Fruit fly (Drosophila melanogaster) whole organism, embryonic: ENCODE measurements around the gene Grasp65.
A peak's percentile ranks its signal among the peaks of the same experiment; 100 is the strongest.

Source experiments
- C15 ChIP-seq: fragments of 200-800 bp; sonication (Bioruptor generic); IDR thresholded peaks from 3 replicates; pipeline ENCODE4 v1.3.6; 2022; ENCODE audit warnings: missing biosample characterization, missing genetic modification characterization
- CG1024 ChIP-seq: fragments of 200-800 bp; sonication (Bioruptor generic); IDR thresholded peaks from 2 replicates; pipeline ENCODE4 v1.3.6; 2022; ENCODE audit warnings: missing biosample characterization, missing genetic modification characterization
- CG10979 ChIP-seq: fragments of 200-800 bp; sonication (Bioruptor generic); optimal IDR thresholded peaks from 2 replicates; lab custom pipeline; 2018; ENCODE audit warnings: missing biosample characterization, mild to moderate bottlenecking, missing genetic modification characterization, moderate library complexity
- CG11695 ChIP-seq: fragments of 200-800 bp; sonication (Bioruptor generic); IDR thresholded peaks from 3 replicates; pipeline ENCODE4 v1.3.6; 2022; ENCODE audit warnings: missing biosample characterization, missing genetic modification characterization
- CG15269 ChIP-seq: fragments of 200-800 bp; sonication (Bioruptor generic); optimal IDR thresholded peaks from 2 replicates; lab custom pipeline; 2018; ENCODE audit warnings: missing biosample characterization, mild to moderate bottlenecking, missing genetic modification characterization, moderate library complexity
- CG1602 ChIP-seq: fragments of 200-800 bp; sonication (Bioruptor generic); optimal IDR thresholded peaks from 3 replicates; lab custom pipeline; 2016; ENCODE audit warnings: missing biosample characterization, missing genetic modification characterization
- CG1603 ChIP-seq: fragments of 200-800 bp; sonication (Bioruptor generic); optimal IDR thresholded peaks from 2 replicates; lab custom pipeline; 2019; ENCODE audit warnings: missing biosample characterization, mild to moderate bottlenecking, missing genetic modification characterization, moderate library complexity
- CG17912 ChIP-seq: fragments of 200-800 bp; sonication (Bioruptor generic); optimal IDR thresholded peaks from 2 replicates; lab custom pipeline; 2018; ENCODE audit warnings: missing biosample characterization, mild to moderate bottlenecking, missing genetic modification characterization
- CG2678 ChIP-seq: fragments of 200-800 bp; sonication (Bioruptor generic); optimal IDR thresholded peaks from 3 replicates; lab custom pipeline; 2019; ENCODE audit warnings: missing biosample characterization, mild to moderate bottlenecking, missing genetic modification characterization, moderate library complexity
- CG2889 ChIP-seq: fragments of 200-800 bp; sonication (Bioruptor generic); IDR thresholded peaks from 3 replicates; pipeline ENCODE4 v1.3.6; 2022; ENCODE audit warnings: missing biosample characterization, missing genetic modification characterization
- CG3407 ChIP-seq: fragments of 200-800 bp; sonication (Bioruptor generic); optimal IDR thresholded peaks from 2 replicates; lab custom pipeline; 2018; ENCODE audit warnings: missing biosample characterization, mild to moderate bottlenecking, missing genetic modification characterization
- CG3726 ChIP-seq: fragments of 200-800 bp; sonication (Bioruptor generic); IDR thresholded peaks from 3 replicates; pipeline ENCODE4, ENCODE4 v1.3.6; 2022; ENCODE audit warnings: missing biosample characterization, missing genetic modification characterization
- CG4360 ChIP-seq: fragments of 200-800 bp; sonication (Bioruptor generic); IDR thresholded peaks from 2 replicates; pipeline ENCODE4 v1.3.6; 2022; ENCODE audit warnings: missing biosample characterization, missing genetic modification characterization
- CG4424 ChIP-seq: fragments of 200-800 bp; sonication (Bioruptor generic); optimal IDR thresholded peaks from 3 replicates; lab custom pipeline; 2016; ENCODE audit warnings: missing biosample characterization, missing genetic modification characterization
- CG5180 ChIP-seq: fragments of 200-800 bp; sonication (Bioruptor generic); optimal IDR thresholded peaks from 3 replicates; lab custom pipeline; 2017; ENCODE audit warnings: missing biosample characterization, missing genetic modification characterization, mild to moderate bottlenecking, moderate library complexity, missing genetic modification reagents
- CG5953 ChIP-seq: fragments of 200-800 bp; sonication (Bioruptor generic); IDR thresholded peaks from 2 replicates; pipeline ENCODE4 v1.3.6; 2022; ENCODE audit warnings: missing biosample characterization, missing genetic modification characterization
- CG6791 ChIP-seq: fragments of 200-800 bp; sonication (Bioruptor generic); IDR thresholded peaks from 3 replicates; pipeline ENCODE4 v1.3.6; 2022; ENCODE audit warnings: missing biosample characterization, missing genetic modification characterization; ENCODE audit not compliant: partially characterized antibody
- CG7271 ChIP-seq: fragments of 200-800 bp; sonication (Bioruptor generic); optimal IDR thresholded peaks from 2 replicates; lab custom pipeline; 2018; ENCODE audit warnings: missing biosample characterization, mild to moderate bottlenecking, missing genetic modification characterization, moderate library complexity
- CG7357 ChIP-seq: fragments of 200-800 bp; sonication (Bioruptor generic); IDR thresholded peaks from 3 replicates; pipeline ENCODE4 v1.3.6; 2022; ENCODE audit warnings: missing biosample characterization, missing genetic modification characterization
- CG7372 ChIP-seq: fragments of 200-800 bp; sonication (Bioruptor generic); IDR thresholded peaks from 2 replicates; pipeline ENCODE4 v1.3.6; 2022; ENCODE audit warnings: missing biosample characterization, missing genetic modification characterization
- CG7839 ChIP-seq: fragments of 200-800 bp; sonication (Bioruptor generic); optimal IDR thresholded peaks from 3 replicates; lab custom pipeline; 2018; ENCODE audit warnings: missing biosample characterization, mild to moderate bottlenecking, missing genetic modification characterization, moderate library complexity
- CG8924 ChIP-seq: fragments of 200-800 bp; optimal IDR thresholded peaks from 3 replicates; lab custom pipeline; 2019; ENCODE audit warnings: missing biosample characterization, mild to moderate bottlenecking, missing genetic modification characterization, moderate library complexity
- CG9215 ChIP-seq: fragments of 200-800 bp; sonication (Bioruptor generic); IDR thresholded peaks from 2 replicates; pipeline ENCODE4 v1.3.6; 2022; ENCODE audit warnings: missing biosample characterization, missing genetic modification characterization
- CG9932 ChIP-seq: fragments of 200-800 bp; sonication (Bioruptor generic); IDR thresholded peaks from 2 replicates; pipeline ENCODE4 v1.3.6; 2022; ENCODE audit warnings: missing biosample characterization, missing genetic modification characterization
- Chrac-16 ChIP-seq: fragments of 200-800 bp; sonication (Bioruptor generic); optimal IDR thresholded peaks from 3 replicates; lab custom pipeline; 2016; ENCODE audit warnings: missing biosample characterization, missing genetic modification characterization
- CkIIα-i1 ChIP-seq: fragments of 200-800 bp; sonication (Bioruptor generic); IDR thresholded peaks from 2 replicates; pipeline ENCODE4 v1.3.6; 2022; ENCODE audit warnings: missing biosample characterization, missing genetic modification characterization
- HLH3B ChIP-seq: fragments of 200-800 bp; sonication (Bioruptor generic); IDR thresholded peaks from 2 replicates; pipeline ENCODE4 v1.3.6; 2022; ENCODE audit warnings: missing biosample characterization, missing genetic modification characterization
- HLH54F ChIP-seq: fragments of 200-800 bp; sonication (Bioruptor generic); optimal IDR thresholded peaks from 3 replicates; lab custom pipeline; 2016; ENCODE audit warnings: missing biosample characterization, missing genetic modification characterization
- Meics ChIP-seq: fragments of 200-800 bp; sonication (Bioruptor generic); optimal IDR thresholded peaks from 2 replicates; lab custom pipeline; 2017; ENCODE audit warnings: missing biosample characterization, mild to moderate bottlenecking, missing genetic modification characterization
- Mrtf ChIP-seq: fragments of 200-800 bp; sonication (Bioruptor generic); IDR thresholded peaks from 3 replicates; pipeline ENCODE4 v1.3.6; 2022; ENCODE audit warnings: missing biosample characterization, missing genetic modification characterization
- Myb ChIP-seq: fragments of 200-800 bp; sonication (Bioruptor generic); optimal IDR thresholded peaks from 2 replicates; lab custom pipeline; 2016; ENCODE audit warnings: missing biosample characterization, missing genetic modification characterization
- Nf-YC ChIP-seq: fragments of 200-800 bp; optimal IDR thresholded peaks from 3 replicates; lab custom pipeline; 2019; ENCODE audit warnings: missing biosample characterization, mild to moderate bottlenecking, missing genetic modification characterization, moderate library complexity
- Trl ChIP-seq, 3 experiments: fragments of >200 bp in 2 of 3; fragments of 200-800 bp in 1 of 3; sonication (Bioruptor generic) in 1 of 3; optimal IDR thresholded peaks; 2 replicates in 1 of 3; 3 replicates in 2 of 3; lab custom pipeline; 2016 to 2017; ENCODE audit warnings: missing biosample characterization in 1 of 3, missing genetic modification characterization in 1 of 3
- bcd ChIP-seq: fragments of 200-800 bp; sonication (Bioruptor generic); optimal IDR thresholded peaks from 2 replicates; lab custom pipeline; 2017; ENCODE audit warnings: missing biosample characterization, mild to moderate bottlenecking, missing genetic modification characterization
- corto ChIP-seq: fragments of 200-800 bp; sonication (Bioruptor generic); optimal IDR thresholded peaks from 2 replicates; lab custom pipeline; 2016; ENCODE audit warnings: missing biosample characterization, mild to moderate bottlenecking, missing genetic modification characterization, moderate library complexity
- crc ChIP-seq: fragments of 200-800 bp; sonication (Bioruptor generic); optimal IDR thresholded peaks from 2 replicates; lab custom pipeline; 2016; ENCODE audit warnings: missing biosample characterization, missing genetic modification characterization
- dm ChIP-seq: fragments of 200-800 bp; sonication (Bioruptor generic); optimal IDR thresholded peaks from 3 replicates; lab custom pipeline; 2016; ENCODE audit warnings: missing biosample characterization, missing genetic modification characterization
- en ChIP-seq: fragments of 200-800 bp; sonication (Bioruptor generic); optimal IDR thresholded peaks from 2 replicates; lab custom pipeline; 2016; ENCODE audit warnings: missing biosample characterization, missing genetic modification characterization
- fd3F ChIP-seq: fragments of 200-800 bp; sonication (Bioruptor generic); optimal IDR thresholded peaks from 2 replicates; lab custom pipeline; 2018; ENCODE audit warnings: missing biosample characterization, mild to moderate bottlenecking, missing genetic modification characterization, moderate library complexity
- gcm2 ChIP-seq: fragments of 200-800 bp; sonication (Bioruptor generic); optimal IDR thresholded peaks from 2 replicates; lab custom pipeline; 2016; ENCODE audit warnings: missing biosample characterization, missing genetic modification characterization
- nerfin-1 ChIP-seq: fragments of 200-800 bp; sonication (Bioruptor generic); optimal IDR thresholded peaks from 3 replicates; lab custom pipeline; 2019; ENCODE audit warnings: missing biosample characterization, mild to moderate bottlenecking, missing genetic modification characterization, moderate library complexity
- pita ChIP-seq: fragments of 200-800 bp; sonication (Bioruptor generic); optimal IDR thresholded peaks from 2 replicates; lab custom pipeline; 2017; ENCODE audit warnings: missing biosample characterization, mild to moderate bottlenecking, missing genetic modification characterization
- ro ChIP-seq: fragments of 200-800 bp; sonication (Bioruptor generic); IDR thresholded peaks from 2 replicates; pipeline ENCODE4 v1.3.6; 2022; ENCODE audit warnings: missing biosample characterization, missing genetic modification characterization
- shn ChIP-seq: fragments of 200-800 bp; sonication (Bioruptor generic); optimal IDR thresholded peaks from 3 replicates; lab custom pipeline; 2016; ENCODE audit warnings: missing biosample characterization, missing genetic modification characterization
- slbo ChIP-seq: fragments of 200-800 bp; sonication (Bioruptor generic); IDR thresholded peaks from 2 replicates; pipeline ENCODE4 v1.3.6; 2022; ENCODE audit warnings: missing biosample characterization, missing genetic modification characterization
- sna ChIP-seq: fragments of 200-800 bp; sonication (Bioruptor generic); IDR thresholded peaks from 2 replicates; pipeline ENCODE4 v1.3.6; 2022; ENCODE audit warnings: missing biosample characterization, missing genetic modification characterization; ENCODE audit not compliant: partially characterized antibody
- sqz ChIP-seq: fragments of 200-800 bp; sonication (Bioruptor generic); optimal IDR thresholded peaks from 3 replicates; lab custom pipeline; 2018; ENCODE audit warnings: missing biosample characterization, mild to moderate bottlenecking, missing genetic modification characterization
- sug ChIP-seq: fragments of 200-800 bp; optimal IDR thresholded peaks from 2 replicates; lab custom pipeline; 2019; ENCODE audit warnings: missing biosample characterization, mild to moderate bottlenecking, missing genetic modification characterization, moderate library complexity
- tap ChIP-seq: fragments of 200-800 bp; optimal IDR thresholded peaks from 3 replicates; lab custom pipeline; 2019; ENCODE audit warnings: missing biosample characterization, mild to moderate bottlenecking, missing genetic modification characterization, moderate library complexity
- tna ChIP-seq: fragments of 200-800 bp; sonication (Bioruptor generic); IDR thresholded peaks from 2 replicates; pipeline ENCODE4 v1.3.6; 2022; ENCODE audit warnings: missing biosample characterization, missing genetic modification characterization; ENCODE audit not compliant: partially characterized antibody

Grasp65 gene

dm6 chr3L:19896892-19897684, 27.7 kb upstream of the Grasp65 start (continued):
- TF ChIP-seq CG6791 (GFP tag; lab: Robert Waterston, UW): peak; percentile 56; the same call in 1 of the 3 replicates
- no peak for TF ChIP-seq CG5953
- peak; percentile 11 for TF ChIP-seq Nf-YC (tag; lab: Kevin White, UChicago)
- TF ChIP-seq CG9932 (GFP tag; lab: Robert Waterston, UW): peak; percentile 35
- TF ChIP-seq fd3F (GFP tag; lab: Kevin White, UChicago): no peak
- no peak for TF ChIP-seq C15 (GFP tag; lab: Robert Waterston, UW)
- peak; percentile 21 for TF ChIP-seq CG5180 (GFP tag; lab: Kevin White, UChicago)
- no peak for TF ChIP-seq sqz (GFP tag; lab: Kevin White, UChicago)
- TF ChIP-seq gcm2 (GFP tag; lab: Kevin White, UChicago): no peak
- no peak for TF ChIP-seq CG1024 (GFP tag; lab: Robert Waterston, UW)
- no peak for TF ChIP-seq pita (GFP tag; lab: Kevin White, UChicago)
- peak; percentile 3 for TF ChIP-seq HLH54F (GFP tag; lab: Kevin White, UChicago)
- TF ChIP-seq nerfin-1 (tag; lab: Kevin White, UChicago): no peak
- TF ChIP-seq bcd (GFP tag; lab: Kevin White, UChicago): no peak
- no peak for TF ChIP-seq CG1603
- no peak for TF ChIP-seq CG17912 (GFP tag; lab: Kevin White, UChicago)
- no peak for TF ChIP-seq CG10979 (tag; lab: Kevin White, UChicago)
- peak; percentile 33; the same call in 1 of the 3 replicates for TF ChIP-seq CG11695 (GFP tag; lab: Robert Waterston, UW)
- TF ChIP-seq tap (tag; lab: Kevin White, UChicago): no peak
- TF ChIP-seq dm (GFP tag; lab: Kevin White, UChicago): no peak
- TF ChIP-seq CG7839 (tag; lab: Kevin White, UChicago): no peak
- TF ChIP-seq tna (GFP tag; lab: Robert Waterston, UW): no peak
- TF ChIP-seq Chrac-16 (GFP tag; lab: Kevin White, UChicago): no peak
- TF ChIP-seq CG7372 (GFP tag; lab: Robert Waterston, UW): no peak
- TF ChIP-seq Mrtf (GFP tag; lab: Robert Waterston, UW): no peak
- TF ChIP-seq slbo (GFP tag; lab: Robert Waterston, UW): no peak
- no peak for TF ChIP-seq CG9215
- TF ChIP-seq corto: no peak
- no peak for TF ChIP-seq CG2889 (GFP tag; lab: Robert Waterston, UW)
- no peak for TF ChIP-seq CG8924 (tag; lab: Kevin White, UChicago)
- TF ChIP-seq sug (tag; lab: Kevin White, UChicago): peak; percentile 37
- no peak for TF ChIP-seq CG15269
- no peak for TF ChIP-seq ro (GFP tag; lab: Robert Waterston, UW)
- TF ChIP-seq Meics: peak; percentile 5
- TF ChIP-seq CG2678 (tag; lab: Kevin White, UChicago): no peak
- TF ChIP-seq CG3726 (GFP tag; lab: Robert Waterston, UW): no peak
- peak; percentile 95 for TF ChIP-seq CG4360
- no peak for TF ChIP-seq en
- peak; percentile 27 for TF ChIP-seq CG4424 (GFP tag; lab: Kevin White, UChicago)
- TF ChIP-seq Myb (GFP tag; lab: Kevin White, UChicago): peak; percentile 57
- peak; percentile 41 for TF ChIP-seq shn (GFP tag; lab: Kevin White, UChicago)
- TF ChIP-seq CG1602 (GFP tag; lab: Kevin White, UChicago): no peak
- no peak for TF ChIP-seq HLH3B (GFP tag; lab: Robert Waterston, UW)
- no peak for TF ChIP-seq CG7357
- TF ChIP-seq sna: no peak
- peak; percentile 95 to 96 for TF ChIP-seq Trl (optimal IDR thresholded peaks at IDR 0.05; lab: Kevin White, UChicago)
- peak; percentile 58 for TF ChIP-seq Trl (GFP tag; optimal IDR thresholded peaks at IDR 0.05; lab: Kevin White, UChicago)
- TF ChIP-seq CG7271 (tag; lab: Kevin White, UChicago): no peak
- TF ChIP-seq CkIIα-i1 (GFP tag; lab: Robert Waterston, UW): no peak
- TF ChIP-seq crc (GFP tag; lab: Kevin White, UChicago): no peak
- no peak for TF ChIP-seq CG3407
